Fruit fly (Drosophila melanogaster) whole organism, embryonic: ENCODE results near the gene FeCH.
A peak's percentile ranks its signal among the peaks of the same experiment; 100 is the strongest.

ENCODE experiments used
- Atf3 ChIP-seq: fragments of 200-800 bp; sonication (Bioruptor generic); optimal IDR thresholded peaks from 3 replicates; lab custom pipeline; 2016; ENCODE audit warnings: missing biosample characterization, missing genetic modification characterization
- CG1024 ChIP-seq: fragments of 200-800 bp; sonication (Bioruptor generic); IDR thresholded peaks from 2 replicates; pipeline ENCODE4 v1.3.6; 2022; ENCODE audit warnings: missing biosample characterization, missing genetic modification characterization
- CG11093 ChIP-seq: fragments of 200-800 bp; sonication (Bioruptor generic); IDR thresholded peaks from 3 replicates; pipeline ENCODE4 v1.3.6; 2022; ENCODE audit warnings: missing biosample characterization, missing genetic modification characterization
- CG11247 ChIP-seq: fragments of 200-800 bp; sonication (Bioruptor generic); IDR thresholded peaks from 2 replicates; pipeline ENCODE4 v1.3.6; 2022; ENCODE audit warnings: missing biosample characterization, missing genetic modification characterization
- CG12659 ChIP-seq: fragments of 200-800 bp; sonication (Bioruptor generic); optimal IDR thresholded peaks from 3 replicates; lab custom pipeline; 2017; ENCODE audit warnings: mild to moderate bottlenecking, missing biosample characterization, missing genetic modification reagents, missing genetic modification characterization
- CG13296 ChIP-seq: fragments of 200-800 bp; sonication (Bioruptor generic); optimal IDR thresholded peaks from 3 replicates; lab custom pipeline; 2018; ENCODE audit warnings: missing biosample characterization, mild to moderate bottlenecking, missing genetic modification characterization
- CG14710 ChIP-seq: fragments of 200-800 bp; sonication (Bioruptor generic); optimal IDR thresholded peaks from 3 replicates; lab custom pipeline; 2019; ENCODE audit warnings: missing biosample characterization, mild to moderate bottlenecking, missing genetic modification characterization, moderate library complexity
- CG1529 ChIP-seq: fragments of 200-800 bp; sonication (Bioruptor generic); optimal IDR thresholded peaks from 3 replicates; lab custom pipeline; 2018; ENCODE audit warnings: missing biosample characterization, missing genetic modification characterization
- CG15514 ChIP-seq: fragments of 200-800 bp; sonication (Bioruptor generic); optimal IDR thresholded peaks from 3 replicates; lab custom pipeline; 2017; ENCODE audit warnings: missing biosample characterization, missing genetic modification characterization, mild to moderate bottlenecking, moderate library complexity, missing genetic modification reagents
- CG16863 ChIP-seq: fragments of 200-800 bp; sonication (Bioruptor generic); optimal IDR thresholded peaks from 3 replicates; lab custom pipeline; 2016; ENCODE audit warnings: missing biosample characterization, missing genetic modification characterization
- CG18599 ChIP-seq: fragments of 200-800 bp; sonication (Bioruptor generic); optimal IDR thresholded peaks from 3 replicates; lab custom pipeline; 2017; ENCODE audit warnings: missing biosample characterization, missing genetic modification characterization, mild to moderate bottlenecking, moderate library complexity, missing genetic modification reagents
- CG2129 ChIP-seq: fragments of 200-800 bp; sonication (Bioruptor generic); IDR thresholded peaks from 2 replicates; pipeline ENCODE4 v1.3.6; 2022; ENCODE audit warnings: missing biosample characterization, missing genetic modification characterization; ENCODE audit not compliant: partially characterized antibody
- CG2678 ChIP-seq: fragments of 200-800 bp; sonication (Bioruptor generic); optimal IDR thresholded peaks from 3 replicates; lab custom pipeline; 2019; ENCODE audit warnings: missing biosample characterization, mild to moderate bottlenecking, missing genetic modification characterization, moderate library complexity
- CG32772 ChIP-seq: fragments of 200-800 bp; sonication (Bioruptor generic); IDR thresholded peaks from 2 replicates; pipeline ENCODE4 v1.3.6; 2022; ENCODE audit warnings: missing biosample characterization, missing genetic modification characterization
- CG3838 ChIP-seq: fragments of 200-800 bp; sonication (Bioruptor generic); optimal IDR thresholded peaks from 3 replicates; lab custom pipeline; 2016; ENCODE audit warnings: missing biosample characterization, missing genetic modification characterization
- CG5953 ChIP-seq: fragments of 200-800 bp; sonication (Bioruptor generic); IDR thresholded peaks from 2 replicates; pipeline ENCODE4 v1.3.6; 2022; ENCODE audit warnings: missing biosample characterization, missing genetic modification characterization
- CG7745 ChIP-seq: fragments of 200-800 bp; sonication (Bioruptor generic); optimal IDR thresholded peaks from 2 replicates; lab custom pipeline; 2018; ENCODE audit warnings: missing biosample characterization, mild to moderate bottlenecking, missing genetic modification characterization, moderate library complexity
- CG7963 ChIP-seq: fragments of 200-800 bp; sonication (Bioruptor generic); IDR thresholded peaks from 3 replicates; pipeline ENCODE4 v1.3.6; 2022; ENCODE audit warnings: missing biosample characterization, missing genetic modification characterization; ENCODE audit not compliant: partially characterized antibody
- CG9797 ChIP-seq: fragments of 200-800 bp; sonication (Bioruptor generic); optimal IDR thresholded peaks from 3 replicates; lab custom pipeline; 2018; ENCODE audit warnings: missing biosample characterization, mild to moderate bottlenecking, missing genetic modification characterization
- Chrac-16 ChIP-seq: fragments of 200-800 bp; sonication (Bioruptor generic); optimal IDR thresholded peaks from 3 replicates; lab custom pipeline; 2016; ENCODE audit warnings: missing biosample characterization, missing genetic modification characterization
- Dad ChIP-seq: fragments of 200-800 bp; sonication (Bioruptor generic); optimal IDR thresholded peaks from 3 replicates; lab custom pipeline; 2016; ENCODE audit warnings: missing biosample characterization, missing genetic modification characterization
- Dref ChIP-seq: fragments of 200-800 bp; sonication (Bioruptor generic); IDR thresholded peaks from 2 replicates; pipeline ENCODE4 v1.3.6; 2022; ENCODE audit warnings: missing biosample characterization, missing genetic modification characterization
- HLHmδ ChIP-seq: fragments of 200-800 bp; sonication (Bioruptor generic); optimal IDR thresholded peaks from 2 replicates; lab custom pipeline; 2018; ENCODE audit warnings: missing biosample characterization, mild to moderate bottlenecking, missing genetic modification characterization, moderate library complexity
- Hmr ChIP-seq: fragments of 200-800 bp; sonication (Bioruptor generic); optimal IDR thresholded peaks from 3 replicates; lab custom pipeline; 2017; ENCODE audit warnings: mild to moderate bottlenecking, missing biosample characterization, missing genetic modification reagents, missing genetic modification characterization
- Hr3 ChIP-seq: fragments of 200-800 bp; sonication (Bioruptor generic); optimal IDR thresholded peaks from 3 replicates; lab custom pipeline; 2016; ENCODE audit warnings: missing biosample characterization, missing genetic modification characterization
- NFAT ChIP-seq: fragments of 200-800 bp; sonication (Bioruptor generic); IDR thresholded peaks from 2 replicates; pipeline ENCODE4 v1.3.6; 2022; ENCODE audit warnings: missing biosample characterization, missing genetic modification characterization
- NfI ChIP-seq: fragments of 200-800 bp; sonication (Bioruptor generic); optimal IDR thresholded peaks from 3 replicates; lab custom pipeline; 2018; ENCODE audit warnings: missing biosample characterization, mild to moderate bottlenecking, missing genetic modification characterization, moderate library complexity
- PHDP ChIP-seq: fragments of 200-800 bp; sonication (Bioruptor generic); optimal IDR thresholded peaks from 3 replicates; lab custom pipeline; 2018; ENCODE audit warnings: missing biosample characterization, mild to moderate bottlenecking, missing genetic modification characterization, moderate library complexity
- Rfx ChIP-seq: fragments of 200-800 bp; sonication (Bioruptor generic); IDR thresholded peaks from 2 replicates; pipeline ENCODE4 v1.3.6; 2022; ENCODE audit warnings: missing biosample characterization, missing genetic modification characterization
- Sin3A ChIP-seq: fragments of >200 bp; optimal IDR thresholded peaks from 2 replicates; lab custom pipeline; 2018
- amos ChIP-seq: fragments of 200-800 bp; sonication (Bioruptor generic); IDR thresholded peaks from 2 replicates; pipeline ENCODE4 v1.3.6; 2022; ENCODE audit warnings: missing biosample characterization, missing genetic modification characterization; ENCODE audit not compliant: partially characterized antibody
- bcd ChIP-seq: fragments of 200-800 bp; sonication (Bioruptor generic); optimal IDR thresholded peaks from 2 replicates; lab custom pipeline; 2017; ENCODE audit warnings: missing biosample characterization, mild to moderate bottlenecking, missing genetic modification characterization
- crol ChIP-seq: fragments of 200-800 bp; sonication (Bioruptor generic); IDR thresholded peaks from 2 replicates; pipeline ENCODE4 v1.3.6; 2022; ENCODE audit warnings: missing biosample characterization, missing genetic modification characterization
- fru ChIP-seq: fragments of >200 bp; optimal IDR thresholded peaks from 2 replicates; lab custom pipeline; 2017
- gsb-n ChIP-seq: fragments of 200-800 bp; sonication (Bioruptor generic); optimal IDR thresholded peaks from 3 replicates; lab custom pipeline; 2018; ENCODE audit warnings: missing biosample characterization, mild to moderate bottlenecking, missing genetic modification characterization
- hth ChIP-seq: fragments of >200 bp; optimal IDR thresholded peaks from 2 replicates; lab custom pipeline; 2017; ENCODE audit warnings: inconsistent platforms
- ind ChIP-seq: fragments of 200-800 bp; sonication (Bioruptor generic); optimal IDR thresholded peaks from 3 replicates; lab custom pipeline; 2016; ENCODE audit warnings: missing biosample characterization, missing genetic modification characterization
- insv ChIP-seq, 2 experiments: fragments of 200-800 bp; sonication (Bioruptor generic); optimal IDR thresholded peaks; 3 replicates each; lab custom pipeline; 2016 to 2018; ENCODE audit warnings: missing biosample characterization in 2 of 2, missing genetic modification characterization in 2 of 2
- jumu ChIP-seq: fragments of 200-800 bp; sonication (Bioruptor generic); optimal IDR thresholded peaks from 3 replicates; lab custom pipeline; 2016; ENCODE audit warnings: missing biosample characterization, missing genetic modification characterization
- kah ChIP-seq: fragments of 200-800 bp; sonication (Bioruptor generic); optimal IDR thresholded peaks from 2 replicates; lab custom pipeline; 2018; ENCODE audit warnings: missing biosample characterization, mild to moderate bottlenecking, missing genetic modification characterization
- kni ChIP-seq: fragments of 200-800 bp; sonication (Bioruptor generic); optimal IDR thresholded peaks from 3 replicates; lab custom pipeline; 2017; ENCODE audit warnings: mild to moderate bottlenecking, missing biosample characterization, missing genetic modification reagents, missing genetic modification characterization
- lbe ChIP-seq: fragments of 200-800 bp; sonication (Bioruptor generic); optimal IDR thresholded peaks from 2 replicates; lab custom pipeline; 2016; ENCODE audit warnings: missing biosample characterization, mild to moderate bottlenecking, missing genetic modification characterization
- lmd ChIP-seq: fragments of 200-800 bp; sonication (Bioruptor generic); IDR thresholded peaks from 2 replicates; pipeline ENCODE4 v1.3.6; 2022; ENCODE audit warnings: missing biosample characterization, missing genetic modification characterization
- luna ChIP-seq: fragments of 200-800 bp; sonication (Bioruptor generic); optimal IDR thresholded peaks from 2 replicates; lab custom pipeline; 2016; ENCODE audit warnings: missing biosample characterization, missing genetic modification characterization
- mld ChIP-seq: fragments of 200-800 bp; sonication (Bioruptor generic); IDR thresholded peaks from 3 replicates; pipeline ENCODE4 v1.3.6; 2022; ENCODE audit warnings: missing biosample characterization, missing genetic modification characterization; ENCODE audit not compliant: partially characterized antibody
- psq ChIP-seq: fragments of 200-800 bp; sonication (Bioruptor generic); optimal IDR thresholded peaks from 2 replicates; lab custom pipeline; 2017; ENCODE audit warnings: missing biosample characterization, missing genetic modification characterization
- pum ChIP-seq: fragments of 200-800 bp; sonication (Bioruptor generic); optimal IDR thresholded peaks from 2 replicates; lab custom pipeline; 2016; ENCODE audit warnings: missing biosample characterization, missing genetic modification characterization
- sim ChIP-seq: fragments of 200-800 bp; sonication (Bioruptor generic); IDR thresholded peaks from 2 replicates; pipeline ENCODE4 v1.3.6; 2022; ENCODE audit warnings: missing biosample characterization, missing genetic modification characterization
- trh ChIP-seq: fragments of 200-800 bp; sonication (Bioruptor generic); optimal IDR thresholded peaks from 2 replicates; lab custom pipeline; 2016; ENCODE audit warnings: missing biosample characterization, missing genetic modification characterization
- twi ChIP-seq: fragments of 200-800 bp; optimal IDR thresholded peaks from 2 replicates; lab custom pipeline; 2019; ENCODE audit warnings: missing biosample characterization, mild to moderate bottlenecking, missing genetic modification characterization, moderate library complexity

The FeCH gene

dm6 chr3R:31776583-31777362, 35.3 kb downstream of the FeCH start, which contains the start of the genes CG2126 and faf (continued):
- peak; percentile 12 for TF ChIP-seq jumu (GFP tag; lab: Kevin White, UChicago)
- TF ChIP-seq mld = no peak
- TF ChIP-seq CG18599 (GFP tag; lab: Kevin White, UChicago) = no peak
- TF ChIP-seq PHDP = peak; percentile 82
- peak; percentile 59 for TF ChIP-seq Dref
- TF ChIP-seq CG7745 (tag; lab: Kevin White, UChicago) = no peak
- no peak for TF ChIP-seq CG3838 (GFP tag; lab: Kevin White, UChicago)
- peak; percentile 74 for TF ChIP-seq Chrac-16 (GFP tag; lab: Kevin White, UChicago)
- TF ChIP-seq kah = peak; percentile 24
- peak; percentile 82 for TF ChIP-seq ind (GFP tag; lab: Kevin White, UChicago)
- peak; percentile 30 for TF ChIP-seq CG9797
- TF ChIP-seq fru (lab: Kevin White, UChicago) = no peak
- TF ChIP-seq Hr3 (GFP tag; lab: Kevin White, UChicago) = peak; percentile 78
- peak; percentile 76 for TF ChIP-seq CG13296 (GFP tag; lab: Kevin White, UChicago)
- peak; percentile 58 for TF ChIP-seq twi
- TF ChIP-seq CG32772 (GFP tag; lab: Robert Waterston, UW) = peak; percentile 79
- peak; percentile 85 for TF ChIP-seq NFAT
- TF ChIP-seq CG15514 = peak; percentile 99
- no peak for TF ChIP-seq luna (GFP tag; lab: Kevin White, UChicago)
- peak; percentile 86 for TF ChIP-seq Rfx (GFP tag; lab: Robert Waterston, UW)
- peak; percentile 86 for TF ChIP-seq CG14710 (tag; lab: Kevin White, UChicago)
- peak; percentile 45 for TF ChIP-seq CG1529
- peak in 1 of 2 experiments; percentile 42 for TF ChIP-seq insv (GFP tag; optimal IDR thresholded peaks at IDR 0.05; lab: Kevin White, UChicago)
- TF ChIP-seq Hmr (GFP tag; lab: Kevin White, UChicago) = peak; percentile 77
- peak; percentile 13 for TF ChIP-seq CG16863
- no peak for TF ChIP-seq crol (GFP tag; lab: Robert Waterston, UW)
- peak; percentile 62; the same call in 2 of the 3 replicates for TF ChIP-seq CG11093 (GFP tag; lab: Robert Waterston, UW)
- peak; percentile 91 for TF ChIP-seq CG12659
- peak; percentile 80 for TF ChIP-seq lmd (GFP tag; lab: Robert Waterston, UW)
- TF ChIP-seq hth = no peak
- TF ChIP-seq trh (GFP tag; lab: Kevin White, UChicago) = peak; percentile 63
- no peak for TF ChIP-seq CG1024 (GFP tag; lab: Robert Waterston, UW)
- peak; percentile 3 for TF ChIP-seq Atf3 (GFP tag; lab: Kevin White, UChicago)
- TF ChIP-seq HLHmδ (GFP tag; lab: Kevin White, UChicago) = no peak
- TF ChIP-seq sim (GFP tag; lab: Robert Waterston, UW) = 0 out of 2 replicates have a peak, but pooled peaks have one; percentile 7
- TF ChIP-seq CG2129 (GFP tag; lab: Robert Waterston, UW) = peak; percentile 16; the same call in 1 of the 2 replicates
- TF ChIP-seq CG2678 (tag; lab: Kevin White, UChicago) = peak; percentile 88
- TF ChIP-seq gsb-n (tag; lab: Kevin White, UChicago) = peak; percentile 67
- TF ChIP-seq Sin3A (lab: Kevin White, UChicago) = peak; percentile 17
- peak; percentile 35 for TF ChIP-seq psq (GFP tag; lab: Kevin White, UChicago)
- peak; percentile 77 for TF ChIP-seq bcd (GFP tag; lab: Kevin White, UChicago)
- peak; percentile 73 for TF ChIP-seq CG11247 (GFP tag; lab: Robert Waterston, UW)
- TF ChIP-seq NfI (GFP tag; lab: Kevin White, UChicago) = peak; percentile 78
- peak; percentile 5 for TF ChIP-seq Dad
- TF ChIP-seq kni (GFP tag; lab: Kevin White, UChicago) = peak; percentile 56
- TF ChIP-seq pum (GFP tag; lab: Kevin White, UChicago) = peak; percentile 41
- peak; percentile 44; the same call in 1 of the 2 replicates for TF ChIP-seq amos (GFP tag; lab: Robert Waterston, UW)
- TF ChIP-seq CG7963 (GFP tag; lab: Robert Waterston, UW) = no peak
- TF ChIP-seq CG5953 (GFP tag; lab: Robert Waterston, UW) = 0 out of 2 replicates have a peak, but pooled peaks have one; percentile 29
- peak; percentile 55 for TF ChIP-seq lbe (GFP tag; lab: Kevin White, UChicago)
